Worm (Caenorhabditis elegans): ENCODE results near the gene C07E3.8.

C07E3.8 gene

ce11 chrII:10351963-10352362 lies at the start of gene C07E3.8:
TSS of gene C07E3.8 (plus strand) at chrII:10352263.
- no peak for TF ChIP-seq Y95B8A.8 (GFP tag; IDR thresholded peaks at IDR 0.05)
- TF ChIP-seq gei-17 (GFP tag; optimal IDR thresholded peaks at IDR 0.05): no peak
- no peak for TF ChIP-seq pha-4 (tag; optimal IDR thresholded peaks at IDR 0.05)
- TF ChIP-seq snpc-1.3 (tag; optimal IDR thresholded peaks at IDR 0.05; ENCODE audit: insufficient read depth): no peak
- no peak for TF ChIP-seq lsl-1 (GFP tag; optimal IDR thresholded peaks at IDR 0.05)
- TF ChIP-seq him-1 (tag; optimal IDR thresholded peaks at IDR 0.05): no peak
- no peak for TF ChIP-seq die-1 (tag; optimal IDR thresholded peaks at IDR 0.05)
- TF ChIP-seq hlh-12 (tag; optimal IDR thresholded peaks at IDR 0.05): no peak

ce11 chrII:10302646-10303045 lies 49.4 kb upstream of the C07E3.8 start, which contains the start of gene clpp-1:
TSS of gene clpp-1 (minus strand) at chrII:10302842.
- TF ChIP-seq B0019.2 (GFP tag; conservative IDR thresholded peaks at IDR 0.05) (no peak), dpl-1 (GFP tag; optimal IDR thresholded peaks at IDR 0.05) (no peak), ceh-79 (tag; optimal IDR thresholded peaks at IDR 0.05) (no peak), tbp1 (GFP tag; optimal IDR thresholded peaks at IDR 0.05) (no peak), snpc-1.1 (tag; optimal IDR thresholded peaks at IDR 0.05; ENCODE audit: insufficient read depth) (no peak), mcd-1 (GFP tag; IDR thresholded peaks at IDR 0.05) (no peak), dox-1 (GFP tag; IDR thresholded peaks at IDR 0.05) (no peak), hlh-26 (GFP tag; conservative IDR thresholded peaks at IDR 0.05) (no peak), attf-6 (GFP tag; IDR thresholded peaks at IDR 0.05) (no peak), ztf-22 (GFP tag; optimal IDR thresholded peaks at IDR 0.05) (no peak), K12H6.12 (tag; optimal IDR thresholded peaks at IDR 0.05) (no peak), mes-4 (tag; optimal IDR thresholded peaks at IDR 0.05) (no peak), ccch-3 (GFP tag; optimal IDR thresholded peaks at IDR 0.05) (no peak), bed-1 (GFP tag; IDR thresholded peaks at IDR 0.05) (0 out of 2 replicates have a peak, but pooled peaks have one; percentile 7), F22D6.2 (tag; optimal IDR thresholded peaks at IDR 0.05) (no peak), F23B12.7 (tag; optimal IDR thresholded peaks at IDR 0.05; ENCODE audit: insufficient read depth) (no peak), ztf-25 (GFP tag; IDR thresholded peaks at IDR 0.05) (no peak), sptf-2 (GFP tag; optimal IDR thresholded peaks at IDR 0.05) (no peak), C17E4.6 (GFP tag; IDR thresholded peaks at IDR 0.05) (no peak), unc-130 (GFP tag; optimal IDR thresholded peaks at IDR 0.05) (no peak), hmg-20 (GFP tag; IDR thresholded peaks at IDR 0.05) (no peak), tbx-9 (tag; optimal IDR thresholded peaks at IDR 0.05; ENCODE audit: borderline replicate concordance) (no peak), F49E8.2 (tag; optimal IDR thresholded peaks at IDR 0.05; ENCODE audit: insufficient read depth) (no peak), nfya-2 (GFP tag; IDR thresholded peaks at IDR 0.05) (no peak), Y53G8AR.9 (GFP tag; conservative IDR thresholded peaks at IDR 0.05) (peak; percentile 50; the same call in 1 of the 2 replicates), C06A6.2 (GFP tag; conservative IDR thresholded peaks at IDR 0.05) (no peak), nfyb-1 (GFP tag; IDR thresholded peaks at IDR 0.05) (peak; percentile 43; the same call in 1 of the 2 replicates), snpc-3.4 (tag; optimal IDR thresholded peaks at IDR 0.05) (peak; percentile 5), ama-1 (optimal IDR thresholded peaks at IDR 0.05) (peak; percentile 35), ama-1 (GFP tag; optimal IDR thresholded peaks at IDR 0.05) (no peak), ceh-27 (GFP tag; optimal IDR thresholded peaks at IDR 0.05) (no peak), cebp-1 (GFP tag; IDR thresholded peaks at IDR 0.05) (no peak), cebp-1 (tag; optimal IDR thresholded peaks at IDR 0.05) (no peak), Y53F4B.3 (GFP tag; IDR thresholded peaks at IDR 0.05) (no peak), K11D2.4 (GFP tag; IDR thresholded peaks at IDR 0.05) (0 out of 2 replicates have a peak, but pooled peaks have one; percentile 14), F57C9.4 (tag; optimal IDR thresholded peaks at IDR 0.05) (no peak), mel-28 (tag; optimal IDR thresholded peaks at IDR 0.05; ENCODE audit: borderline replicate concordance) (peak; percentile 39), mxl-1 (tag; optimal IDR thresholded peaks at IDR 0.05) (no peak), die-1 (tag; optimal IDR thresholded peaks at IDR 0.05) (no peak), madf-8 (GFP tag; conservative IDR thresholded peaks at IDR 0.05) (no peak), D2030.7 (GFP tag; IDR thresholded peaks at IDR 0.05) (no peak)

Measured in whole organism, young adult.